Worm (Caenorhabditis elegans): Measurements from ENCODE around the gene Y19D2B.1.
"Not testable (repeated sequence)": the region's sequence is repeated elsewhere in the genome, so short reads cannot be mapped to it uniquely, and the experiment has no call there.

DNA sequence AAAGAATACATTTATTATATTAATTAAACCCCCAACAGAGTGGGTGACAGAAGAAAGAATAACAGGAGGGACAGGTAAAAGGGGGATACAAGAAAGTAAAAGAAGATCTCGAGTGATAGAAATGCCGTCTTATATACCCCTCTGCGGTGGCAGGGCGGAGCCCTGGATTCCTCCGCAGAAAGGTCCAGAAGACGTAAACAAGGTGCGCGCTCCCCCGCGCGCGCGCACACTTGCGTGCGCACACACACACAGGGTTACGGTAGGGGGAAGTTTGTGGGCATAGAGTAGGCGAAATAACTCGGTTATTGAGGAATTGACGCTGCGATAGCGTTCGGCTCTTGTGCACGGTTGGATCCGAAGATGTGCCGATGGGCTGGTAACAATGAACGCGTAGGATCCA lies 19.1 kb upstream of the Y19D2B.1 start, which contains the start of gene R03D7.15:
- not testable (repeated sequence) for TF ChIP-seq him-1, dao-5 (tag; optimal IDR thresholded peaks at IDR 0.05)

All from whole organism, L4/young adult.